Fruit fly (Drosophila melanogaster): ENCODE measurements around the gene ras.

The ras gene

dm6 chrX:10775690-10776089 lies 31.4 kb downstream of the ras start (continued):
- TF ChIP-seq Meics (GFP tag; optimal IDR thresholded peaks at IDR 0.05): peak; percentile 41
- TF ChIP-seq ERR (GFP tag; optimal IDR thresholded peaks at IDR 0.05): no peak
- peak; percentile 40 for TF ChIP-seq Xbp1 (GFP tag; optimal IDR thresholded peaks at IDR 0.05)
- peak; percentile 48; the same call in 1 of the 2 replicates for TF ChIP-seq esg (GFP tag; conservative IDR thresholded peaks at IDR 0.05)
- no peak for TF ChIP-seq jing (GFP tag; optimal IDR thresholded peaks at IDR 0.05)
- peak; percentile 32 for TF ChIP-seq CG1529 (GFP tag; optimal IDR thresholded peaks at IDR 0.05)
- peak; percentile 43; the same call in 1 of the 3 replicates for TF ChIP-seq sr (GFP tag; IDR thresholded peaks at IDR 0.05)
- peak; percentile 46 for TF ChIP-seq CG6689 (GFP tag; IDR thresholded peaks at IDR 0.05)
- TF ChIP-seq Ets65A (GFP tag): peak; percentile 93
- no peak for TF ChIP-seq pum (GFP tag; optimal IDR thresholded peaks at IDR 0.05)
- peak; percentile 61 for TF ChIP-seq CG13296 (GFP tag; optimal IDR thresholded peaks at IDR 0.05)
- no peak for TF ChIP-seq trem (tag; optimal IDR thresholded peaks at IDR 0.05)
- peak; percentile 58; the same call in 1 of the 3 replicates for TF ChIP-seq CG11456 (GFP tag; IDR thresholded peaks at IDR 0.05)
- TF ChIP-seq CG4328 (GFP tag; optimal IDR thresholded peaks at IDR 0.05): peak; percentile 1
- TF ChIP-seq CG7786 (GFP tag; optimal IDR thresholded peaks at IDR 0.05): peak; percentile 2
- peak; percentile 39; the same call in 1 of the 2 replicates for TF ChIP-seq CG31441 (GFP tag; IDR thresholded peaks at IDR 0.05)
- TF ChIP-seq CG10654 (GFP tag; optimal IDR thresholded peaks at IDR 0.05): peak; percentile 44
- TF ChIP-seq Eip74EF (GFP tag; optimal IDR thresholded peaks at IDR 0.05): peak in 1 of 2 experiments; percentile 6
- TF ChIP-seq CG17186 (GFP tag; optimal IDR thresholded peaks at IDR 0.05): no peak
- no peak for TF ChIP-seq CG13123 (GFP tag; optimal IDR thresholded peaks at IDR 0.05)
- peak; percentile 12 for TF ChIP-seq Six4 (GFP tag; optimal IDR thresholded peaks at IDR 0.05)
- peak; percentile 10 for TF ChIP-seq CG3407 (GFP tag; optimal IDR thresholded peaks at IDR 0.05)
- peak; percentile 39 for TF ChIP-seq grau (tag; optimal IDR thresholded peaks at IDR 0.05)
- peak; percentile 36 for TF ChIP-seq fd96Cb (tag; optimal IDR thresholded peaks at IDR 0.05)
- TF ChIP-seq mirr (GFP tag; optimal IDR thresholded peaks at IDR 0.05): peak; percentile 11
- no peak for TF ChIP-seq CG14860 (GFP tag; IDR thresholded peaks at IDR 0.05; ENCODE audit: partially characterized antibody)
- TF ChIP-seq salm (tag; optimal IDR thresholded peaks at IDR 0.05): peak; percentile 24
- TF ChIP-seq CG16863 (GFP tag; optimal IDR thresholded peaks at IDR 0.05): peak; percentile 12
- no peak for TF ChIP-seq her (GFP tag; optimal IDR thresholded peaks at IDR 0.05)
- TF ChIP-seq dpn (GFP tag; optimal IDR thresholded peaks at IDR 0.05): peak; percentile 15 to 57
- TF ChIP-seq Sox102F (GFP tag; optimal IDR thresholded peaks at IDR 0.05): peak; percentile 64
- TF ChIP-seq ATbp (GFP tag; optimal IDR thresholded peaks at IDR 0.05): peak; percentile 54
- TF ChIP-seq bowl (GFP tag; IDR thresholded peaks at IDR 0.05): peak; percentile 21; the same call in 1 of the 2 replicates
- TF ChIP-seq slbo (GFP tag; IDR thresholded peaks at IDR 0.05): peak; percentile 48; the same call in 1 of the 2 replicates
- TF ChIP-seq CG17359 (tag; optimal IDR thresholded peaks at IDR 0.05): peak; percentile 63
- no peak for TF ChIP-seq prd (optimal IDR thresholded peaks at IDR 0.05)
- peak; percentile 61; the same call in 2 of the 3 replicates for TF ChIP-seq prd (GFP tag; IDR thresholded peaks at IDR 0.05)
- no peak for TF ChIP-seq CG3163 (GFP tag; optimal IDR thresholded peaks at IDR 0.05)
- TF ChIP-seq CG43689 (GFP tag; IDR thresholded peaks at IDR 0.05): 0 out of 2 replicates have a peak, but pooled peaks have one; percentile 11
- peak; percentile 64; the same call in 1 of the 2 replicates for TF ChIP-seq stc (GFP tag; IDR thresholded peaks at IDR 0.05)
- peak; percentile 13 for TF ChIP-seq mam (GFP tag; optimal IDR thresholded peaks at IDR 0.05)
- no peak for TF ChIP-seq NFAT (GFP tag; IDR thresholded peaks at IDR 0.05)
- peak; percentile 43; the same call in 1 of the 2 replicates for TF ChIP-seq CG32767 (GFP tag; IDR thresholded peaks at IDR 0.05)
- TF ChIP-seq Fer3 (tag; optimal IDR thresholded peaks at IDR 0.05): peak; percentile 37
- peak; percentile 43; the same call in 1 of the 2 replicates for TF ChIP-seq CG5953 (GFP tag; IDR thresholded peaks at IDR 0.05)
- TF ChIP-seq CG9609 (GFP tag; optimal IDR thresholded peaks at IDR 0.05): peak; percentile 29
- TF ChIP-seq Drgx (GFP tag; IDR thresholded peaks at IDR 0.05): peak; percentile 81
- peak; percentile 24 for TF ChIP-seq Hr3 (GFP tag; optimal IDR thresholded peaks at IDR 0.05)
- peak; percentile 46 for TF ChIP-seq unpg (GFP tag; optimal IDR thresholded peaks at IDR 0.05)
- peak; percentile 29 for TF ChIP-seq fd3F (GFP tag; optimal IDR thresholded peaks at IDR 0.05)
- no peak for TF ChIP-seq Adf1 (GFP tag; IDR thresholded peaks at IDR 0.05)

All from whole organism, embryonic.